Fruit fly (Drosophila melanogaster) whole organism, adult: ENCODE data around the gene glob2.

Experiments
- CG11617 ChIP-seq: fragments of 200-800 bp; sonication (Bioruptor generic); optimal IDR thresholded peaks from 2 replicates; lab custom pipeline; 2017; ENCODE audit warnings: mild to moderate bottlenecking, missing biosample characterization, missing genetic modification reagents, missing genetic modification characterization
- CG5204 ChIP-seq: fragments of 200-800 bp; sonication (Bioruptor generic); optimal IDR thresholded peaks from 2 replicates; lab custom pipeline; 2016; ENCODE audit warnings: missing biosample characterization, missing genetic modification characterization
- CG7045 ChIP-seq: fragments of 200-800 bp; sonication (Bioruptor generic); optimal IDR thresholded peaks from 2 replicates; lab custom pipeline; 2017; ENCODE audit warnings: missing biosample characterization, mild to moderate bottlenecking, missing genetic modification characterization
- CG7101 ChIP-seq: fragments of 200-800 bp; sonication (Bioruptor generic); optimal IDR thresholded peaks from 2 replicates; lab custom pipeline; 2018; ENCODE audit warnings: missing biosample characterization, mild to moderate bottlenecking, missing genetic modification characterization, moderate library complexity
- Crg-1 ChIP-seq: fragments of 200-800 bp; sonication (Bioruptor generic); optimal IDR thresholded peaks from 2 replicates; lab custom pipeline; 2016; ENCODE audit warnings: missing biosample characterization, missing genetic modification characterization
- Hr96 ChIP-seq: fragments of 200-800 bp; sonication (Bioruptor generic); optimal IDR thresholded peaks from 2 replicates; lab custom pipeline; 2016; ENCODE audit warnings: missing biosample characterization, missing genetic modification characterization
- Mnt ChIP-seq: fragments of 200-800 bp; sonication (Bioruptor generic); optimal IDR thresholded peaks from 2 replicates; lab custom pipeline; 2016; ENCODE audit warnings: missing biosample characterization, mild to moderate bottlenecking, missing genetic modification characterization
- bab1 ChIP-seq: fragments of 200-800 bp; sonication (Bioruptor generic); optimal IDR thresholded peaks from 3 replicates; lab custom pipeline; 2019; ENCODE audit warnings: missing biosample characterization, mild to moderate bottlenecking, missing genetic modification characterization, moderate library complexity
- cnc ChIP-seq, 2 experiments: fragments of >200 bp; optimal IDR thresholded peaks; 2 replicates each; lab custom pipeline; 2017
- kay ChIP-seq: fragments of 200-800 bp; sonication (Bioruptor generic); peaks from one replicate; lab custom pipeline; 2016; ENCODE audit warnings: missing biosample characterization, missing genetic modification characterization, borderline replicate concordance
- pad ChIP-seq: fragments of 200-800 bp; sonication (Bioruptor generic); optimal IDR thresholded peaks from 3 replicates; lab custom pipeline; 2017; ENCODE audit warnings: missing biosample characterization, missing genetic modification characterization, mild to moderate bottlenecking, moderate library complexity, missing genetic modification reagents
- tj ChIP-seq: fragments of 200-800 bp; sonication (Bioruptor generic); optimal IDR thresholded peaks from 3 replicates; lab custom pipeline; 2017; ENCODE audit warnings: missing biosample characterization, mild to moderate bottlenecking, missing genetic modification characterization, moderate library complexity

- TF ChIP-seq tj (no peak), bab1 (GFP tag; lab: Kevin White, UChicago) (no peak), Crg-1 (GFP tag; lab: Kevin White, UChicago) (no peak), pad (GFP tag; lab: Kevin White, UChicago) (no peak), CG11617 (GFP tag; lab: Kevin White, UChicago) (no peak), cnc (optimal IDR thresholded peaks at IDR 0.05; lab: Kevin White, UChicago) (no peak), Hr96 (GFP tag; lab: Kevin White, UChicago) (no peak), kay (GFP tag; lab: Kevin White, UChicago) (no peak), CG7101 (tag; lab: Kevin White, UChicago) (no peak), Mnt (GFP tag; lab: Kevin White, UChicago) (no peak), CG7045 (no peak), CG5204 (GFP tag; lab: Kevin White, UChicago) (no peak)
Observed at dm6 chr3R:6560251-6560650, 48.5 kb downstream of the glob2 start, which contains the start of gene CG1137.
